Worm (Caenorhabditis elegans) whole organism, L3 larva: ENCODE results near the gene brc-1.

Experiments used
- R02D3.7 ChIP-seq: fragments of 150-350 bp; optimal IDR thresholded peaks from 2 replicates; lab custom pipeline; 2014; ENCODE audit warnings: missing biosample characterization, missing genetic modification characterization
- ZK546.5 ChIP-seq: sonication (generic microtip); optimal IDR thresholded peaks from 2 replicates; lab custom pipeline; 2017; ENCODE audit warnings: missing biosample characterization, missing genetic modification characterization
- aly-2 ChIP-seq: fragments of 150-350 bp; optimal IDR thresholded peaks from 2 replicates; lab custom pipeline; 2014; ENCODE audit warnings: missing biosample characterization, missing genetic modification characterization
- ama-1 ChIP-seq: fragments of 150-350 bp; optimal IDR thresholded peaks from 2 replicates; lab custom pipeline; 2018
- ceh-28 ChIP-seq: fragments of 150-350 bp; optimal IDR thresholded peaks from 2 replicates; lab custom pipeline; 2014; ENCODE audit warnings: missing biosample characterization, missing genetic modification reagents, missing genetic modification characterization
- ceh-9 ChIP-seq: sonication (generic microtip); optimal IDR thresholded peaks from 2 replicates; lab custom pipeline; 2018; ENCODE audit warnings: missing biosample characterization, missing genetic modification characterization
- egl-27 ChIP-seq: sonication (generic microtip); optimal IDR thresholded peaks from 4 replicates; lab custom pipeline; 2017; ENCODE audit warnings: missing biosample characterization, missing genetic modification reagents, missing genetic modification characterization
- egl-5 ChIP-seq: fragments of 150-350 bp; optimal IDR thresholded peaks from 2 replicates; lab custom pipeline; 2017; ENCODE audit warnings: missing biosample characterization, missing genetic modification reagents, missing genetic modification characterization, inconsistent platforms
- elt-1 ChIP-seq: fragments of 150-350 bp; optimal IDR thresholded peaks from 2 replicates; lab custom pipeline; 2014; ENCODE audit warnings: missing biosample characterization, missing genetic modification characterization
- elt-2 ChIP-seq: sonication (generic microtip); optimal IDR thresholded peaks from 2 replicates; lab custom pipeline; 2016; ENCODE audit warnings: missing genetic modification reagents, mild to moderate bottlenecking, missing genetic modification characterization, missing compliant biosample characterization
- fkh-2 ChIP-seq: fragments of 150-350 bp; optimal IDR thresholded peaks from 2 replicates; lab custom pipeline; 2014; ENCODE audit warnings: missing biosample characterization, missing genetic modification reagents, missing genetic modification characterization
- fos-1 ChIP-seq: fragments of 150-350 bp; optimal IDR thresholded peaks from 2 replicates; lab custom pipeline; 2014; ENCODE audit warnings: missing biosample characterization, missing genetic modification characterization
- hmg-11 ChIP-seq: sonication (generic microtip); optimal IDR thresholded peaks from 2 replicates; lab custom pipeline; 2016; ENCODE audit warnings: missing genetic modification characterization, missing compliant biosample characterization
- lin-15B ChIP-seq: fragments of 150-350 bp; optimal IDR thresholded peaks from 2 replicates; lab custom pipeline; 2014; ENCODE audit warnings: missing biosample characterization, missing genetic modification characterization
- lsy-12 ChIP-seq: sonication (generic microtip); optimal IDR thresholded peaks from 2 replicates; lab custom pipeline; 2016; ENCODE audit warnings: mild to moderate bottlenecking, missing genetic modification characterization, missing compliant biosample characterization
- mml-1 ChIP-seq: fragments of 150-350 bp; sonication (generic microtip); optimal IDR thresholded peaks from 3 replicates; lab custom pipeline; 2014; ENCODE audit warnings: missing biosample characterization, missing genetic modification characterization
- nfya-1 ChIP-seq: sonication (generic microtip); optimal IDR thresholded peaks from 2 replicates; lab custom pipeline; 2017; ENCODE audit warnings: missing genetic modification characterization, mild to moderate bottlenecking, missing compliant biosample characterization, antibody characterized with exemption, moderate library complexity; ENCODE audit not compliant: insufficient read depth
- nhr-11 ChIP-seq: fragments of 150-350 bp; optimal IDR thresholded peaks from 2 replicates; lab custom pipeline; 2014; ENCODE audit warnings: missing biosample characterization, missing genetic modification characterization
- nhr-12 ChIP-seq: fragments of 150-350 bp; optimal IDR thresholded peaks from 2 replicates; lab custom pipeline; 2014; ENCODE audit warnings: missing biosample characterization, missing genetic modification characterization
- nhr-23 ChIP-seq: fragments of 150-350 bp; optimal IDR thresholded peaks from 2 replicates; lab custom pipeline; 2014; ENCODE audit warnings: missing biosample characterization, missing genetic modification reagents, missing genetic modification characterization
- nhr-237 ChIP-seq: fragments of 150-350 bp; optimal IDR thresholded peaks from 2 replicates; lab custom pipeline; 2014; ENCODE audit warnings: missing biosample characterization, missing genetic modification characterization
- nhr-25 ChIP-seq: sonication (generic microtip); optimal IDR thresholded peaks from 2 replicates; lab custom pipeline; 2017; ENCODE audit warnings: missing biosample characterization, missing genetic modification characterization
- nhr-43 ChIP-seq: sonication (generic microtip); optimal IDR thresholded peaks from 2 replicates; lab custom pipeline; 2016; ENCODE audit warnings: mild to moderate bottlenecking, missing genetic modification characterization, missing compliant biosample characterization; ENCODE audit not compliant: poor library complexity, severe bottlenecking
- nhr-76 ChIP-seq: fragments of 150-350 bp; sonication (generic microtip); optimal IDR thresholded peaks from 5 replicates; lab custom pipeline; 2014; ENCODE audit warnings: missing biosample characterization, missing genetic modification characterization
- pha-4 ChIP-seq: fragments of 150-350 bp; optimal IDR thresholded peaks from 2 replicates; lab custom pipeline; 2014; ENCODE audit warnings: missing biosample characterization, missing genetic modification reagents, missing genetic modification characterization
- pqm-1 ChIP-seq: fragments of 150-350 bp; optimal IDR thresholded peaks from 2 replicates; lab custom pipeline; 2017; ENCODE audit warnings: missing biosample characterization, missing genetic modification characterization, inconsistent platforms
- sea-2 ChIP-seq: fragments of 150-350 bp; sonication (generic microtip); optimal IDR thresholded peaks from 4 replicates; lab custom pipeline; 2014; ENCODE audit warnings: missing biosample characterization, missing genetic modification reagents, missing genetic modification characterization
- skn-1 ChIP-seq: fragments of 150-350 bp; optimal IDR thresholded peaks from 2 replicates; lab custom pipeline; 2014; ENCODE audit warnings: missing biosample characterization, missing genetic modification characterization
- snpc-4 ChIP-seq: fragments of 150-350 bp; optimal IDR thresholded peaks from 2 replicates; lab custom pipeline; 2014; ENCODE audit warnings: missing biosample characterization, missing genetic modification characterization
- tbx-2 ChIP-seq: sonication (generic microtip); optimal IDR thresholded peaks from 2 replicates; lab custom pipeline; 2016; ENCODE audit warnings: mild to moderate bottlenecking, missing genetic modification characterization, missing compliant biosample characterization
- unc-39 ChIP-seq: sonication (generic microtip); optimal IDR thresholded peaks from 4 replicates; lab custom pipeline; 2017; ENCODE audit warnings: missing biosample characterization, missing genetic modification characterization
- zag-1 ChIP-seq: fragments of 150-350 bp; optimal IDR thresholded peaks from 2 replicates; lab custom pipeline; 2014; ENCODE audit warnings: missing biosample characterization, missing genetic modification characterization
- ztf-11 ChIP-seq: fragments of 150-350 bp; optimal IDR thresholded peaks from 2 replicates; lab custom pipeline; 2014; ENCODE audit warnings: missing biosample characterization, missing genetic modification characterization
- ztf-4 ChIP-seq: fragments of 150-350 bp; optimal IDR thresholded peaks from 2 replicates; lab custom pipeline; 2014; ENCODE audit warnings: missing biosample characterization, missing genetic modification characterization

brc-1 gene

DNA sequence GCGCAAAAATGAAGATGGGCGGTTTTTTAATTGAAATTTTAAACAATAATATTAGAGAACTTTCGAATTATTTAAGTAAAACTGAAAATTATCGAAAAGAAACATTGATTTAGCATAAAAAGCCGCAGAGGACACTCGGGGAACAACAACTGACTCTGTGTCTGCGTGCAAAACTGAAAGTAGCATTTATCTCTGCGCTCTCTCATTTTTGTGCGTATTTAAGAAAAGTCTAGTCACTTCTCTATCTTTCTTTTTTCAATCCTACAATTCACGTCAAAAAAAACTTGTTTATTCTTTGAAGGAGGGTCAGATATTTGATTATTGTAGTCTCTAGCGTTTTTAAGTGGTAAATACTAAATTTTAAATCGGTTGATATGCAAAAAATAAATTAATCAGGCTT, 45.4 kb upstream of the brc-1 start:
- TF ChIP-seq nhr-43 (tag; lab: Kevin White, UChicago) (no peak), elt-2 (tag; lab: Kevin White, UChicago) (peak; percentile 20), ama-1 (peak; percentile 17), hmg-11 (tag; lab: Kevin White, UChicago) (peak; percentile 41), pha-4 (tag; lab: Kevin White, UChicago) (peak; percentile 29), egl-27 (tag; lab: Kevin White, UChicago) (no peak), nfya-1 (peak; percentile 43), nhr-25 (tag; lab: Kevin White, UChicago) (no peak), elt-1 (tag; lab: Kevin White, UChicago) (no peak)

DNA sequence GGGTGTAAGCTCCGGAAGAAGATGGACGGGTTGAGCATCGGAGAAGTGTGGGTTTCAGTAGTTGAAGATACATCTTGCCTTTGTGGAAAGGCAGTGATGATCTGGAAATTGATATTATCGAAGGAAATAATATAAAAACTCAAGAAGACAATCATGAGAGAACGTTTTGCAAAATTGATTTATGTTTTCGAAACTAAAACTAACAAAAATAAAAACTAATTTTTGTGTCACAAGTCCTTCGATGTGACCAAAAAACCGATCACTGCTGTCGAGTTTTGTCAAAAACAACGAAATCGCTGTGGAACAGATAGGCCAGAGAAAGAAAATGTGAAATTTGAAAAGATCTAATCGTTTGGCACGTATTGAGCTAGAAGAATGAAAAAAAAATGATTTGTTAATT, 44.8 kb upstream of the brc-1 start, which contains the start of gene mmcm-1:
Gene mmcm-1 (minus strand): TSS at position 101 of the 400 bp plus-strand sequence.
- TF ChIP-seq nhr-76 (tag; lab: Kevin White, UChicago) (no peak), lin-15B (tag; lab: Kevin White, UChicago) (no peak), ZK546.5 (no peak)

DNA sequence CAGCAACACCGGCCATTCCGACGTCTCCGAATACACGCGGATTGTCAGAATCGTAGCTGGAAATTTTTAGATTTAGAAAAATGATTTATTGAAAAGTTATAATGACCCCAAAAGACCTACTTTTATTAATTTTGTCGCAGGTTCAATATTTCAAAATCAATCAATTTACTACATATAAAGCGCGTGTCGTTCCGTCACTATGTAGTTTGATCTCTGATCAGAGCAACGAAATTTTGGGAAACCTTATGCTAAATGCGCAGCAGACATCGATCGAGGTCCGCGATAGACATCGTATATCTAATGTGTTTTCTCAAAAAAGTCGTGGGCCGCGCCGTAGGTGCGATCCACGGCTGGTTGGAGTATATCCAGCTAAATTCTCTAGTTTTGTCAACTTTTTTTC, 43.7 kb upstream of the brc-1 start:
- TF ChIP-seq pqm-1 (tag; lab: Kevin White, UChicago) = no peak
- no peak for TF ChIP-seq egl-5 (tag; lab: Kevin White, UChicago)
- no peak for TF ChIP-seq fkh-2 (tag; lab: Kevin White, UChicago)
- TF ChIP-seq unc-39 (tag; lab: Kevin White, UChicago) = no peak
- no peak for TF ChIP-seq ztf-4 (tag; lab: Kevin White, UChicago)
- no peak for TF ChIP-seq snpc-4 (tag; lab: Kevin White, UChicago)
- no peak for TF ChIP-seq fos-1
- TF ChIP-seq mml-1 (tag; lab: Kevin White, UChicago) = no peak
- no peak for TF ChIP-seq tbx-2 (tag; lab: Kevin White, UChicago)
- no peak for TF ChIP-seq ceh-28 (tag; lab: Kevin White, UChicago)
- no peak for TF ChIP-seq elt-1 (tag; lab: Kevin White, UChicago)

DNA sequence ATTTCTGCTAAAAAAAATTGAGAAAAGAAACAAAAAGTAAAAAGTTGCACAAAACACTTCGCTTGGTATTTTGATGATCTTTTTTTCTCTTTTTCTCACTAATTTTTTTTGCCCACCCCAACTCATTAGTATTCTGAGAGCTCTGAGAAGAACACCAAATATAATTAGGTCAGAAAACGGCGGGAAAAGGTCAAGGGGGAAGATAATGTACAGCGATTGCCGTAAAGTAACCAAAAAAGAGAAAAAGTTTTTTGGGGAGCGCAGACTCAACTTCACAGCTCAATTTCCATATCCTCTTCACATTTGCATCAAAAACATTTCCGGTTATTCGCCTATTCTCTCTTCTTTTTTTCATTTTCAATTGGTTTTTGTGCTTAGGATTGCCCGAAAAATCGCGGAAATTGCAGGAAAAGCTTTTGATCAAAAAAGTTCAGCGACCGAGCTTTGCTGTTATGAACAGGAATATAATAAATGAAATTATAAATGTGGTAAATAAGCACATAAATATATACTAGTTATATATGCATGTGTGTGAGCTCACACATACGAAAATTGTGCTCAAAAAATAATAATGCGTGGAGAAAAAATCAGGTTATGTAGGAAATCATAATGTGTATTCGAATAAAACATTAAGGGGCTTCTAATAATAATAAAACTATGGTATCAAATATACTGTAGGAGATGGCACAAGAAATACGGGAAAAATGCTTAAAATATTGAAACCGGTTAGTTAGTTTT, 40.0 kb upstream of the brc-1 start:
- TF ChIP-seq pha-4 (tag; lab: Kevin White, UChicago) = no peak
- no peak for TF ChIP-seq ztf-11 (tag; lab: Kevin White, UChicago)
- TF ChIP-seq nhr-11 (tag; lab: Kevin White, UChicago) = no peak
- TF ChIP-seq nhr-43 (tag; lab: Kevin White, UChicago) = peak; percentile 12
- peak; percentile 83 for TF ChIP-seq ama-1
- peak; percentile 70 for TF ChIP-seq ztf-4 (tag; lab: Kevin White, UChicago)
- TF ChIP-seq aly-2 (tag; lab: Kevin White, UChicago) = no peak
- no peak for TF ChIP-seq sea-2 (GFP tag; lab: Kevin White, UChicago)
- no peak for TF ChIP-seq ceh-9 (tag; lab: Kevin White, UChicago)
- TF ChIP-seq egl-27 (tag; lab: Kevin White, UChicago) = no peak
- TF ChIP-seq nhr-23 = no peak
- TF ChIP-seq zag-1 = no peak
- no peak for TF ChIP-seq ceh-28 (tag; lab: Kevin White, UChicago)
- TF ChIP-seq R02D3.7 (tag; lab: Kevin White, UChicago) = no peak
- TF ChIP-seq elt-2 (tag; lab: Kevin White, UChicago) = peak; percentile 11
- TF ChIP-seq hmg-11 (tag; lab: Kevin White, UChicago) = no peak
- no peak for TF ChIP-seq fkh-2 (tag; lab: Kevin White, UChicago)
- peak; percentile 13 for TF ChIP-seq nfya-1
- TF ChIP-seq nhr-237 (tag; lab: Kevin White, UChicago) = no peak
- TF ChIP-seq lsy-12 (tag; lab: Kevin White, UChicago) = peak; percentile 40

DNA sequence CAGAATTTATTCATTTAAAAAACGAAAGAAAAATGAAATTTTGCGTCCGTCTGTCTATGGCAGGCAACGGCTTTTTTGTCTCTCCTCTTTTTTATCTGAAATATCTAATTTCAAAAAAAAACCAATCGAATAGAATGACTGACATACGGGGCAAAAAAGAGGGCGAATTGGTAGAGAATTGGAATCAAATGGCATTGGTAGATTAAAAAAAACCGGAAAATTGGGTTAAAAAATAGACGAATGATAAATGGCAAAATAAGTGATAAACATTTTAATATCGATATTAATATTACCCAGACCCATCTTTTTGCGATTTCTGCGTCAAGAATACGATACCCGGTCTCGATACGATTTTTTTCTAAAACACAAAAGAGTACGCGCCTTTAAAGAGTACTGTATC, 38.8 kb upstream of the brc-1 start, which contains the start of gene tir-1:
Gene tir-1 (minus strand): TSS at position 101 of the 400 bp plus-strand sequence.
- no peak for TF ChIP-seq zag-1
- no peak for TF ChIP-seq nhr-237 (tag; lab: Kevin White, UChicago)
- no peak for TF ChIP-seq skn-1
- no peak for TF ChIP-seq unc-39 (tag; lab: Kevin White, UChicago)
- no peak for TF ChIP-seq hmg-11 (tag; lab: Kevin White, UChicago)
- no peak for TF ChIP-seq nhr-12 (tag; lab: Kevin White, UChicago)
- TF ChIP-seq tbx-2 (tag; lab: Kevin White, UChicago) = no peak
